Worm (Caenorhabditis elegans): ENCODE measurements around the gene cubn-1.

- no peak for TF ChIP-seq nhr-12 (tag; optimal IDR thresholded peaks at IDR 0.05)
- no peak for TF ChIP-seq fos-1 (tag; optimal IDR thresholded peaks at IDR 0.05)
- TF ChIP-seq pha-4 (tag; optimal IDR thresholded peaks at IDR 0.05): no peak
- TF ChIP-seq elt-3 (tag; optimal IDR thresholded peaks at IDR 0.05): no peak
- TF ChIP-seq nhr-25 (tag; optimal IDR thresholded peaks at IDR 0.05): no peak
- no peak for TF ChIP-seq ztf-11 (tag; optimal IDR thresholded peaks at IDR 0.05)
- no peak for TF ChIP-seq ztf-4 (tag; optimal IDR thresholded peaks at IDR 0.05)
- no peak for TF ChIP-seq snpc-4 (tag; optimal IDR thresholded peaks at IDR 0.05)
- TF ChIP-seq unc-62 (GFP tag; optimal IDR thresholded peaks at IDR 0.05): no peak
Measured at ce11 chrV:12575846-12576245, 35.3 kb upstream of the cubn-1 start.
